Fruit fly (Drosophila melanogaster) whole organism, embryonic: ENCODE measurements around the gene Amun.

ENCODE experiments used
- Bdp1 ChIP-seq: fragments of 200-800 bp; sonication (Bioruptor generic); optimal IDR thresholded peaks from 3 replicates; lab custom pipeline; 2016; ENCODE audit warnings: missing biosample characterization, missing genetic modification characterization
- CG10431 ChIP-seq: fragments of 200-800 bp; sonication (Bioruptor generic); optimal IDR thresholded peaks from 3 replicates; lab custom pipeline; 2018; ENCODE audit warnings: missing biosample characterization, mild to moderate bottlenecking, missing genetic modification characterization
- CG18619 ChIP-seq: fragments of 200-800 bp; sonication (Bioruptor generic); optimal IDR thresholded peaks from 3 replicates; lab custom pipeline; 2017; ENCODE audit warnings: missing biosample characterization, mild to moderate bottlenecking, missing genetic modification characterization
- CG2129 ChIP-seq: fragments of 200-800 bp; sonication (Bioruptor generic); IDR thresholded peaks from 2 replicates; pipeline ENCODE4 v1.3.6; 2022; ENCODE audit warnings: missing biosample characterization, missing genetic modification characterization; ENCODE audit not compliant: partially characterized antibody
- CG31441 ChIP-seq: fragments of 200-800 bp; sonication (Bioruptor generic); IDR thresholded peaks from 2 replicates; pipeline ENCODE4 v1.3.6; 2022; ENCODE audit warnings: missing biosample characterization, missing genetic modification characterization
- CG33213 ChIP-seq: fragments of 200-800 bp; sonication (Bioruptor generic); optimal IDR thresholded peaks from 3 replicates; lab custom pipeline; 2016; ENCODE audit warnings: missing biosample characterization, missing genetic modification characterization
- CG43689 ChIP-seq: fragments of 200-800 bp; sonication (Bioruptor generic); IDR thresholded peaks from 2 replicates; pipeline ENCODE4 v1.3.6; 2022; ENCODE audit warnings: missing biosample characterization, missing genetic modification characterization
- CG8089 ChIP-seq: fragments of 200-800 bp; sonication (Bioruptor generic); optimal IDR thresholded peaks from 3 replicates; lab custom pipeline; 2016; ENCODE audit warnings: missing biosample characterization, missing genetic modification characterization
- CG9817 ChIP-seq: fragments of 200-800 bp; sonication (Bioruptor generic); optimal IDR thresholded peaks from 2 replicates; lab custom pipeline; 2018; ENCODE audit warnings: missing biosample characterization, mild to moderate bottlenecking, missing genetic modification characterization, moderate library complexity
- Elba2 ChIP-seq: fragments of 200-800 bp; sonication (Bioruptor generic); optimal IDR thresholded peaks from 3 replicates; lab custom pipeline; 2016; ENCODE audit warnings: missing biosample characterization, missing genetic modification characterization
- Gsc ChIP-seq: fragments of 200-800 bp; sonication (Bioruptor generic); IDR thresholded peaks from 2 replicates; pipeline ENCODE4 v1.3.6; 2022; ENCODE audit warnings: missing biosample characterization, missing genetic modification characterization
- MTF-1 ChIP-seq: fragments of 200-800 bp; sonication (Bioruptor generic); optimal IDR thresholded peaks from 2 replicates; lab custom pipeline; 2018; ENCODE audit warnings: missing biosample characterization, mild to moderate bottlenecking, missing genetic modification characterization, borderline replicate concordance
- Mad ChIP-seq: fragments of 200-800 bp; sonication (Bioruptor generic); optimal IDR thresholded peaks from 2 replicates; lab custom pipeline; 2016; ENCODE audit warnings: missing biosample characterization, missing genetic modification characterization
- NC2α ChIP-seq: fragments of 200-800 bp; sonication (Bioruptor generic); optimal IDR thresholded peaks from 2 replicates; lab custom pipeline; 2016; ENCODE audit warnings: missing biosample characterization, missing genetic modification characterization
- Stat92E ChIP-seq, 3 experiments: fragments of >200 bp in 2 of 3; fragments of 200-800 bp in 1 of 3; sonication (Bioruptor generic) in 1 of 3; optimal IDR thresholded peaks; 2 replicates each; lab custom pipeline; 2017 to 2019; ENCODE audit warnings: missing biosample characterization in 3 of 3, missing genetic modification characterization in 3 of 3, mild to moderate bottlenecking in 1 of 3, moderate library complexity in 1 of 3
- Usf ChIP-seq: fragments of 200-800 bp; sonication (Bioruptor generic); optimal IDR thresholded peaks from 2 replicates; lab custom pipeline; 2017; ENCODE audit warnings: missing genotype, missing biosample characterization, missing genetic modification characterization
- chn ChIP-seq: fragments of 200-800 bp; sonication (Bioruptor generic); optimal IDR thresholded peaks from 2 replicates; lab custom pipeline; 2016; ENCODE audit warnings: missing biosample characterization, missing genetic modification characterization
- esg ChIP-seq: fragments of 200-800 bp; sonication (Bioruptor generic); conservative IDR thresholded peaks from 2 replicates; pipeline ENCODE4 v1.3.6; 2022; ENCODE audit warnings: missing biosample characterization, missing genetic modification characterization
- gcm2 ChIP-seq: fragments of 200-800 bp; sonication (Bioruptor generic); optimal IDR thresholded peaks from 2 replicates; lab custom pipeline; 2016; ENCODE audit warnings: missing biosample characterization, missing genetic modification characterization
- nau ChIP-seq: fragments of 200-800 bp; sonication (Bioruptor generic); optimal IDR thresholded peaks from 3 replicates; lab custom pipeline; 2017; ENCODE audit warnings: missing biosample characterization, mild to moderate bottlenecking, missing genetic modification characterization, missing genetic modification reagents
- pnt ChIP-seq: fragments of 200-800 bp; sonication (Bioruptor generic); optimal IDR thresholded peaks from 3 replicates; lab custom pipeline; 2016; ENCODE audit warnings: missing biosample characterization, missing genetic modification characterization

The Amun gene

dm6 chrX:11660476-11660875 is 54.9 kb downstream of the Amun start (continued):
- no peak for TF ChIP-seq Usf (GFP tag; lab: Kevin White, UChicago)
- no peak for TF ChIP-seq CG43689 (GFP tag; lab: Robert Waterston, UW)
- TF ChIP-seq nau: peak; percentile 72
- no peak for TF ChIP-seq Stat92E (GFP tag; optimal IDR thresholded peaks at IDR 0.05; lab: Kevin White, UChicago)
- peak; percentile 53 for TF ChIP-seq MTF-1 (GFP tag; lab: Kevin White, UChicago)
- TF ChIP-seq CG10431: no peak
- no peak for TF ChIP-seq NC2α (GFP tag; lab: Kevin White, UChicago)
- no peak for TF ChIP-seq CG18619 (GFP tag; lab: Kevin White, UChicago)
- no peak for TF ChIP-seq Elba2
- peak; percentile 19 for TF ChIP-seq CG33213 (GFP tag; lab: Kevin White, UChicago)
- TF ChIP-seq Mad: no peak
- TF ChIP-seq CG9817 (tag; lab: Kevin White, UChicago): no peak
- TF ChIP-seq gcm2 (GFP tag; lab: Kevin White, UChicago): no peak
- no peak for TF ChIP-seq Gsc (GFP tag; lab: Robert Waterston, UW)
- no peak for TF ChIP-seq esg (GFP tag; lab: Robert Waterston, UW)
- no peak for TF ChIP-seq pnt (GFP tag; lab: Kevin White, UChicago)
- no peak for TF ChIP-seq Bdp1 (GFP tag; lab: Kevin White, UChicago)
- no peak for TF ChIP-seq CG2129 (GFP tag; lab: Robert Waterston, UW)
- TF ChIP-seq CG31441 (GFP tag; lab: Robert Waterston, UW): peak; percentile 44; the same call in 1 of the 2 replicates
- no peak for TF ChIP-seq chn
- TF ChIP-seq CG8089 (GFP tag; lab: Kevin White, UChicago): peak; percentile 50
- TF ChIP-seq, all 482 proteins: peak for 138
